Worm (Caenorhabditis elegans) whole organism, early embryonic: ENCODE data around the gene E03H12.7.

Experiments
- B0310.2 ChIP-seq: sonication (generic microtip); optimal IDR thresholded peaks from 2 replicates; lab custom pipeline; 2016; ENCODE audit warnings: mild to moderate bottlenecking, missing genetic modification characterization, missing compliant biosample characterization
- F13C5.2 ChIP-seq: sonication (generic microtip); optimal IDR thresholded peaks from 2 replicates; lab custom pipeline; 2017; ENCODE audit warnings: mild to moderate bottlenecking, missing genetic modification characterization, inconsistent platforms, missing compliant biosample characterization
- aly-1 ChIP-seq: sonication (generic microtip); optimal IDR thresholded peaks from 2 replicates; lab custom pipeline; 2016; ENCODE audit warnings: missing genetic modification characterization, missing compliant biosample characterization
- ama-1 ChIP-seq: fragments of 150-350 bp; optimal IDR thresholded peaks from 2 replicates; lab custom pipeline; 2014
- ceh-13 ChIP-seq: fragments of 200-800 bp; sonication (Bioruptor generic); optimal IDR thresholded peaks from 2 replicates; lab custom pipeline; 2018; ENCODE audit warnings: mild to moderate bottlenecking, missing genetic modification characterization, missing compliant biosample characterization
- ceh-36 ChIP-seq: sonication (generic microtip); optimal IDR thresholded peaks from 2 replicates; lab custom pipeline; 2016; ENCODE audit warnings: missing genetic modification characterization, inconsistent platforms, missing compliant biosample characterization
- ets-7 ChIP-seq: sonication (generic microtip); optimal IDR thresholded peaks from 2 replicates; lab custom pipeline; 2016; ENCODE audit warnings: missing genotype, missing genetic modification characterization, missing compliant biosample characterization
- flt-1 ChIP-seq: fragments of 200-800 bp; sonication (Bioruptor generic); IDR thresholded peaks from 2 replicates; pipeline ENCODE4 v1.3.6; 2022; ENCODE audit warnings: missing genetic modification characterization, missing compliant biosample characterization
- hmbx-1 ChIP-seq: sonication (generic microtip); optimal IDR thresholded peaks from 2 replicates; lab custom pipeline; 2016; ENCODE audit warnings: mild to moderate bottlenecking, missing genetic modification characterization, missing compliant biosample characterization
- hmg-4 ChIP-seq: fragments of 200-800 bp; sonication (Bioruptor generic); optimal IDR thresholded peaks from 2 replicates; lab custom pipeline; 2018; ENCODE audit warnings: mild to moderate bottlenecking, missing genetic modification characterization, missing compliant biosample characterization
- hnd-1 ChIP-seq: sonication (generic microtip); optimal IDR thresholded peaks from 2 replicates; lab custom pipeline; 2016; ENCODE audit warnings: missing genetic modification characterization, missing compliant biosample characterization
- pes-1 ChIP-seq: fragments of 200-800 bp; sonication (Bioruptor generic); IDR thresholded peaks from 2 replicates; pipeline ENCODE4 v1.3.6; 2022; ENCODE audit warnings: missing genetic modification reagents, missing genetic modification characterization, missing compliant biosample characterization
- scrt-1 ChIP-seq: fragments of 200-800 bp; sonication (Bioruptor generic); IDR thresholded peaks from 2 replicates; pipeline ENCODE4 v1.3.6; 2022; ENCODE audit warnings: missing genetic modification characterization, missing compliant biosample characterization
- sea-1 ChIP-seq: fragments of 200-800 bp; sonication (Bioruptor generic); conservative IDR thresholded peaks from 2 replicates; pipeline ENCODE4 v1.3.6; 2022; ENCODE audit warnings: missing genetic modification characterization, missing compliant biosample characterization
- tbx-11 ChIP-seq: fragments of 200-800 bp; sonication (Bioruptor generic); IDR thresholded peaks from 2 replicates; pipeline ENCODE4 v1.3.6; 2022; ENCODE audit warnings: missing genetic modification characterization, missing compliant biosample characterization
- tbx-37 ChIP-seq: fragments of 200-800 bp; sonication (Bioruptor generic); conservative IDR thresholded peaks from 2 replicates; pipeline ENCODE4 v1.3.6; 2022; ENCODE audit warnings: missing genetic modification reagents, missing genetic modification characterization, missing compliant biosample characterization
- tra-4 ChIP-seq: sonication (generic microtip); optimal IDR thresholded peaks from 2 replicates; lab custom pipeline; 2017; ENCODE audit warnings: missing genetic modification characterization, missing compliant biosample characterization

The E03H12.7 gene

ce11 chrIV:4992089-4992488 is 3.7 kb upstream of the E03H12.7 start, which contains the start of gene str-162:
TSS of gene str-162 (plus strand) at chrIV:4992389.
- TF ChIP-seq ets-7 (tag; lab: Kevin White, UChicago) (no peak), flt-1 (GFP tag; lab: Robert Waterston, UW) (no peak), tbx-11 (GFP tag; lab: Robert Waterston, UW) (no peak), ama-1 (no peak), pes-1 (no peak), tra-4 (no peak), tbx-37 (GFP tag; lab: Robert Waterston, UW) (no peak), B0310.2 (tag; lab: Kevin White, UChicago) (no peak), hnd-1 (no peak), aly-1 (tag; lab: Kevin White, UChicago) (no peak), ceh-36 (tag; lab: Kevin White, UChicago) (no peak), scrt-1 (GFP tag; lab: Robert Waterston, UW) (no peak), sea-1 (GFP tag; lab: Robert Waterston, UW) (no peak), hmbx-1 (no peak), ceh-13 (GFP tag; lab: Kevin White, UChicago) (no peak), F13C5.2 (tag; lab: Kevin White, UChicago) (no peak)

ce11 chrIV:4986246-4986645 is 2.2 kb downstream of the E03H12.7 start, which contains the start of gene clec-177:
TSS of gene clec-177 (plus strand) at chrIV:4986546.
- TF ChIP-seq tra-4: no peak

ce11 chrIV:4983746-4984145 is 4.7 kb downstream of the E03H12.7 start, which contains the start of gene clec-176:
TSS of gene clec-176 (plus strand) at chrIV:4984046.
- TF ChIP-seq flt-1 (GFP tag; lab: Robert Waterston, UW): no peak
- no peak for TF ChIP-seq tra-4
- TF ChIP-seq ets-7 (tag; lab: Kevin White, UChicago): no peak
- TF ChIP-seq ama-1: no peak
- TF ChIP-seq hmbx-1: no peak
- no peak for TF ChIP-seq F13C5.2 (tag; lab: Kevin White, UChicago)
- no peak for TF ChIP-seq ceh-13 (GFP tag; lab: Kevin White, UChicago)
- TF ChIP-seq sea-1 (GFP tag; lab: Robert Waterston, UW): no peak
- TF ChIP-seq hnd-1: no peak
- TF ChIP-seq B0310.2 (tag; lab: Kevin White, UChicago): no peak
- TF ChIP-seq tbx-37 (GFP tag; lab: Robert Waterston, UW): no peak
- no peak for TF ChIP-seq tbx-11 (GFP tag; lab: Robert Waterston, UW)
- no peak for TF ChIP-seq pes-1
- TF ChIP-seq scrt-1 (GFP tag; lab: Robert Waterston, UW): no peak
- TF ChIP-seq ceh-36 (tag; lab: Kevin White, UChicago): no peak
- TF ChIP-seq hmg-4 (GFP tag; lab: Kevin White, UChicago): no peak
- no peak for TF ChIP-seq aly-1 (tag; lab: Kevin White, UChicago)

- TF ChIP-seq sea-1 (GFP tag; lab: Robert Waterston, UW) (no peak), ama-1 (no peak), pes-1 (no peak), F13C5.2 (tag; lab: Kevin White, UChicago) (no peak), tbx-37 (GFP tag; lab: Robert Waterston, UW) (no peak), hmbx-1 (no peak), flt-1 (GFP tag; lab: Robert Waterston, UW) (no peak), tra-4 (no peak), ceh-36 (tag; lab: Kevin White, UChicago) (no peak), aly-1 (tag; lab: Kevin White, UChicago) (no peak), tbx-11 (GFP tag; lab: Robert Waterston, UW) (no peak), hnd-1 (no peak)
These were observed 6.0 kb downstream of the E03H12.7 start, which contains the start of gene E03H12.4 for ce11 chrIV:4982477-4982876. TSS of gene E03H12.4 (plus strand) at chrIV:4982596.

ce11 chrIV:4981027-4981426 is 7.4 kb downstream of the E03H12.7 start, which contains the start of gene srz-24:
TSS of gene srz-24 (minus strand) at chrIV:4981127.
- TF ChIP-seq F13C5.2 (tag; lab: Kevin White, UChicago) (no peak), sea-1 (GFP tag; lab: Robert Waterston, UW) (no peak), pes-1 (no peak), aly-1 (tag; lab: Kevin White, UChicago) (no peak), hmbx-1 (no peak), ama-1 (no peak), tbx-11 (GFP tag; lab: Robert Waterston, UW) (no peak), tra-4 (no peak), flt-1 (GFP tag; lab: Robert Waterston, UW) (no peak), ceh-13 (GFP tag; lab: Kevin White, UChicago) (no peak), ceh-36 (tag; lab: Kevin White, UChicago) (no peak), hnd-1 (no peak), scrt-1 (GFP tag; lab: Robert Waterston, UW) (no peak), tbx-37 (GFP tag; lab: Robert Waterston, UW) (no peak), ets-7 (tag; lab: Kevin White, UChicago) (no peak), B0310.2 (tag; lab: Kevin White, UChicago) (no peak), hmg-4 (GFP tag; lab: Kevin White, UChicago) (no peak)

- TF ChIP-seq hmg-4 (GFP tag; lab: Kevin White, UChicago) (no peak), aly-1 (tag; lab: Kevin White, UChicago) (no peak), hnd-1 (no peak), tbx-37 (GFP tag; lab: Robert Waterston, UW) (no peak), ama-1 (no peak), F13C5.2 (tag; lab: Kevin White, UChicago) (no peak), tra-4 (no peak), hmbx-1 (no peak), ceh-36 (tag; lab: Kevin White, UChicago) (no peak), scrt-1 (GFP tag; lab: Robert Waterston, UW) (no peak), flt-1 (GFP tag; lab: Robert Waterston, UW) (no peak), ceh-13 (GFP tag; lab: Kevin White, UChicago) (no peak), B0310.2 (tag; lab: Kevin White, UChicago) (no peak)
These were observed 11.2 kb downstream of the E03H12.7 start, which contains the start of gene E03H12.5 for ce11 chrIV:4977176-4977693. TSS of gene E03H12.5 (plus strand) at chrIV:4977226.

ce11 chrIV:4975995-4976394 is 12.4 kb downstream of the E03H12.7 start, which contains the start of gene Y9C9A.16:
TSS of gene Y9C9A.16 (minus strand) at chrIV:4976125.
- no peak for TF ChIP-seq B0310.2 (tag; lab: Kevin White, UChicago)
- TF ChIP-seq aly-1 (tag; lab: Kevin White, UChicago): no peak
- TF ChIP-seq sea-1 (GFP tag; lab: Robert Waterston, UW): no peak
- no peak for TF ChIP-seq flt-1 (GFP tag; lab: Robert Waterston, UW)
- no peak for TF ChIP-seq scrt-1 (GFP tag; lab: Robert Waterston, UW)
- TF ChIP-seq tbx-11 (GFP tag; lab: Robert Waterston, UW): no peak
